Fruit fly (Drosophila melanogaster) whole organism, embryonic: Measurements from ENCODE around the gene Syt4.
A peak's percentile ranks its signal among the peaks of the same experiment; 100 is the strongest.

Experiments
- Adf1 ChIP-seq: fragments of 200-800 bp; sonication (Bioruptor generic); IDR thresholded peaks from 2 replicates; pipeline ENCODE4 v1.3.6; 2022; ENCODE audit warnings: missing biosample characterization, missing genetic modification characterization
- CG10267 ChIP-seq: fragments of 200-800 bp; sonication (Bioruptor generic); optimal IDR thresholded peaks from 2 replicates; lab custom pipeline; 2018; ENCODE audit warnings: missing biosample characterization, mild to moderate bottlenecking, missing genetic modification characterization, moderate library complexity
- CG11696 ChIP-seq: fragments of 200-800 bp; sonication (Bioruptor generic); IDR thresholded peaks from 2 replicates; pipeline ENCODE4 v1.3.6; 2022; ENCODE audit warnings: missing biosample characterization, missing genetic modification characterization
- CG12942 ChIP-seq: fragments of 200-800 bp; sonication (Bioruptor generic); optimal IDR thresholded peaks from 3 replicates; lab custom pipeline; 2016; ENCODE audit warnings: missing biosample characterization, missing genetic modification characterization
- CG14441 ChIP-seq: fragments of 200-800 bp; sonication (Bioruptor generic); IDR thresholded peaks from 2 replicates; pipeline ENCODE4 v1.3.6; 2022; ENCODE audit warnings: missing biosample characterization, missing genetic modification characterization
- CG1529 ChIP-seq: fragments of 200-800 bp; sonication (Bioruptor generic); optimal IDR thresholded peaks from 3 replicates; lab custom pipeline; 2018; ENCODE audit warnings: missing biosample characterization, missing genetic modification characterization
- CG15479 ChIP-seq: fragments of 200-800 bp; sonication (Bioruptor generic); optimal IDR thresholded peaks from 3 replicates; lab custom pipeline; 2019; ENCODE audit warnings: missing biosample characterization, mild to moderate bottlenecking, missing genetic modification characterization, moderate library complexity
- CG1602 ChIP-seq: fragments of 200-800 bp; sonication (Bioruptor generic); optimal IDR thresholded peaks from 3 replicates; lab custom pipeline; 2016; ENCODE audit warnings: missing biosample characterization, missing genetic modification characterization
- CG17802 ChIP-seq: fragments of 200-800 bp; sonication (Bioruptor generic); optimal IDR thresholded peaks from 2 replicates; lab custom pipeline; 2018; ENCODE audit warnings: missing biosample characterization, mild to moderate bottlenecking, missing genetic modification characterization, moderate library complexity
- CG2202 ChIP-seq: fragments of 200-800 bp; sonication (Bioruptor generic); optimal IDR thresholded peaks from 2 replicates; lab custom pipeline; 2018; ENCODE audit warnings: missing biosample characterization, mild to moderate bottlenecking, missing genetic modification characterization
- CG2875 ChIP-seq: fragments of 200-800 bp; sonication (Bioruptor generic); optimal IDR thresholded peaks from 2 replicates; lab custom pipeline; 2017; ENCODE audit warnings: missing biosample characterization, mild to moderate bottlenecking, missing genetic modification characterization, missing genetic modification reagents
- CG3838 ChIP-seq: fragments of 200-800 bp; sonication (Bioruptor generic); optimal IDR thresholded peaks from 3 replicates; lab custom pipeline; 2016; ENCODE audit warnings: missing biosample characterization, missing genetic modification characterization
- CG42726 ChIP-seq: fragments of 200-800 bp; sonication (Bioruptor generic); IDR thresholded peaks from 2 replicates; pipeline ENCODE4 v1.3.6; 2022; ENCODE audit warnings: missing biosample characterization, missing genetic modification characterization; ENCODE audit not compliant: partially characterized antibody
- CG6683 ChIP-seq: fragments of 200-800 bp; sonication (Bioruptor generic); optimal IDR thresholded peaks from 2 replicates; lab custom pipeline; 2017; ENCODE audit warnings: missing biosample characterization, mild to moderate bottlenecking, missing genetic modification characterization, missing genetic modification reagents
- CG7745 ChIP-seq: fragments of 200-800 bp; sonication (Bioruptor generic); optimal IDR thresholded peaks from 2 replicates; lab custom pipeline; 2018; ENCODE audit warnings: missing biosample characterization, mild to moderate bottlenecking, missing genetic modification characterization, moderate library complexity
- CG7839 ChIP-seq: fragments of 200-800 bp; sonication (Bioruptor generic); optimal IDR thresholded peaks from 3 replicates; lab custom pipeline; 2018; ENCODE audit warnings: missing biosample characterization, mild to moderate bottlenecking, missing genetic modification characterization, moderate library complexity
- CG9437 ChIP-seq: fragments of 200-800 bp; sonication (Bioruptor generic); optimal IDR thresholded peaks from 2 replicates; lab custom pipeline; 2018; ENCODE audit warnings: missing biosample characterization, mild to moderate bottlenecking, missing genetic modification characterization
- CG9797 ChIP-seq: fragments of 200-800 bp; sonication (Bioruptor generic); optimal IDR thresholded peaks from 3 replicates; lab custom pipeline; 2018; ENCODE audit warnings: missing biosample characterization, mild to moderate bottlenecking, missing genetic modification characterization
- CG9817 ChIP-seq: fragments of 200-800 bp; sonication (Bioruptor generic); optimal IDR thresholded peaks from 2 replicates; lab custom pipeline; 2018; ENCODE audit warnings: missing biosample characterization, mild to moderate bottlenecking, missing genetic modification characterization, moderate library complexity
- CG9876 ChIP-seq: fragments of 200-800 bp; sonication (Bioruptor generic); optimal IDR thresholded peaks from 2 replicates; lab custom pipeline; 2016; ENCODE audit warnings: missing biosample characterization, missing genetic modification characterization
- CTCF ChIP-seq: fragments of 200-800 bp; sonication (Bioruptor generic); optimal IDR thresholded peaks from 2 replicates; lab custom pipeline; 2017; ENCODE audit warnings: missing biosample characterization, mild to moderate bottlenecking, missing genetic modification characterization, moderate library complexity
- D19A ChIP-seq: fragments of 200-800 bp; optimal IDR thresholded peaks from 3 replicates; lab custom pipeline; 2019; ENCODE audit warnings: missing biosample characterization, mild to moderate bottlenecking, missing genetic modification characterization, moderate library complexity
- Fer3 ChIP-seq: fragments of 200-800 bp; sonication (Bioruptor generic); optimal IDR thresholded peaks from 2 replicates; lab custom pipeline; 2018; ENCODE audit warnings: missing biosample characterization, mild to moderate bottlenecking, missing genetic modification characterization, moderate library complexity
- Hand ChIP-seq: fragments of 200-800 bp; sonication (Bioruptor generic); optimal IDR thresholded peaks from 2 replicates; lab custom pipeline; 2017; ENCODE audit warnings: mild to moderate bottlenecking, missing biosample characterization, missing genetic modification reagents, missing genetic modification characterization
- Hr39 ChIP-seq: fragments of >200 bp; optimal IDR thresholded peaks from 2 replicates; lab custom pipeline; 2017
- Kr ChIP-seq: fragments of 200-800 bp; sonication (Bioruptor generic); optimal IDR thresholded peaks from 2 replicates; lab custom pipeline; 2017; ENCODE audit warnings: missing biosample characterization, mild to moderate bottlenecking, missing genetic modification characterization
- NK7.1 ChIP-seq: fragments of 200-800 bp; sonication (Bioruptor generic); optimal IDR thresholded peaks from 3 replicates; lab custom pipeline; 2016; ENCODE audit warnings: missing biosample characterization, missing genetic modification characterization
- Ssrp ChIP-seq: fragments of 200-800 bp; sonication (Bioruptor generic); optimal IDR thresholded peaks from 2 replicates; lab custom pipeline; 2018; ENCODE audit warnings: missing biosample characterization, mild to moderate bottlenecking, missing genetic modification characterization, moderate library complexity
- bigmax ChIP-seq: fragments of 200-800 bp; sonication (Bioruptor generic); optimal IDR thresholded peaks from 2 replicates; lab custom pipeline; 2018; ENCODE audit warnings: missing biosample characterization, mild to moderate bottlenecking, missing genetic modification characterization
- cad ChIP-seq: fragments of >200 bp; optimal IDR thresholded peaks from 2 replicates; lab custom pipeline; 2017; ENCODE audit warnings: missing biosample characterization, missing genetic modification characterization
- cg ChIP-seq: fragments of 200-800 bp; sonication (Bioruptor generic); optimal IDR thresholded peaks from 3 replicates; lab custom pipeline; 2019; ENCODE audit warnings: missing biosample characterization, mild to moderate bottlenecking, missing genetic modification characterization, moderate library complexity
- chm ChIP-seq: fragments of 200-800 bp; sonication (Bioruptor generic); IDR thresholded peaks from 2 replicates; pipeline ENCODE4 v1.3.6; 2022; ENCODE audit warnings: missing biosample characterization, missing genetic modification characterization
- da ChIP-seq: fragments of 200-800 bp; sonication (Bioruptor generic); optimal IDR thresholded peaks from 2 replicates; lab custom pipeline; 2016; ENCODE audit warnings: missing biosample characterization, missing genetic modification characterization
- dimm ChIP-seq: fragments of 200-800 bp; sonication (Bioruptor generic); IDR thresholded peaks from 2 replicates; pipeline ENCODE4 v1.3.6; 2022; ENCODE audit warnings: missing biosample characterization, missing genetic modification characterization
- dpn ChIP-seq, 2 experiments: fragments of 200-800 bp; sonication (Bioruptor generic); optimal IDR thresholded peaks; 3 replicates each; lab custom pipeline; 2016; ENCODE audit warnings: missing biosample characterization in 2 of 2, missing genetic modification characterization in 2 of 2
- emc ChIP-seq: fragments of 200-800 bp; sonication (Bioruptor generic); optimal IDR thresholded peaks from 2 replicates; lab custom pipeline; 2016; ENCODE audit warnings: missing biosample characterization, missing genetic modification characterization
- en ChIP-seq: fragments of 200-800 bp; sonication (Bioruptor generic); optimal IDR thresholded peaks from 2 replicates; lab custom pipeline; 2016; ENCODE audit warnings: missing biosample characterization, missing genetic modification characterization
- esg ChIP-seq: fragments of 200-800 bp; sonication (Bioruptor generic); conservative IDR thresholded peaks from 2 replicates; pipeline ENCODE4 v1.3.6; 2022; ENCODE audit warnings: missing biosample characterization, missing genetic modification characterization
- ftz-f1 ChIP-seq: fragments of 200-800 bp; sonication (Bioruptor generic); optimal IDR thresholded peaks from 2 replicates; lab custom pipeline; 2016; ENCODE audit warnings: missing biosample characterization, missing genetic modification characterization
- ham ChIP-seq: fragments of 200-800 bp; sonication (Bioruptor generic); IDR thresholded peaks from 2 replicates; pipeline ENCODE4 v1.3.6; 2022; ENCODE audit warnings: missing biosample characterization, missing genetic modification characterization
- lbe ChIP-seq: fragments of 200-800 bp; sonication (Bioruptor generic); optimal IDR thresholded peaks from 2 replicates; lab custom pipeline; 2016; ENCODE audit warnings: missing biosample characterization, mild to moderate bottlenecking, missing genetic modification characterization
- lmd ChIP-seq: fragments of 200-800 bp; sonication (Bioruptor generic); IDR thresholded peaks from 2 replicates; pipeline ENCODE4 v1.3.6; 2022; ENCODE audit warnings: missing biosample characterization, missing genetic modification characterization
- lola ChIP-seq, 3 experiments: fragments of >200 bp in 2 of 3; fragments of 200-800 bp in 1 of 3; sonication (Bioruptor generic) in 1 of 3; optimal IDR thresholded peaks; 2 replicates each; lab custom pipeline; 2017 to 2019; ENCODE audit warnings: missing biosample characterization in 3 of 3, missing genetic modification characterization in 3 of 3, mild to moderate bottlenecking in 1 of 3, moderate library complexity in 1 of 3
- nerfin-1 ChIP-seq: fragments of 200-800 bp; sonication (Bioruptor generic); optimal IDR thresholded peaks from 3 replicates; lab custom pipeline; 2019; ENCODE audit warnings: missing biosample characterization, mild to moderate bottlenecking, missing genetic modification characterization, moderate library complexity
- phol ChIP-seq: fragments of 200-800 bp; sonication (Bioruptor generic); optimal IDR thresholded peaks from 3 replicates; lab custom pipeline; 2018; ENCODE audit warnings: missing biosample characterization, mild to moderate bottlenecking, missing genetic modification characterization, moderate library complexity
- ro ChIP-seq: fragments of 200-800 bp; sonication (Bioruptor generic); IDR thresholded peaks from 2 replicates; pipeline ENCODE4 v1.3.6; 2022; ENCODE audit warnings: missing biosample characterization, missing genetic modification characterization
- slou ChIP-seq: fragments of 200-800 bp; sonication (Bioruptor generic); optimal IDR thresholded peaks from 3 replicates; lab custom pipeline; 2016; ENCODE audit warnings: missing biosample characterization, missing genetic modification characterization
- sqz ChIP-seq: fragments of 200-800 bp; sonication (Bioruptor generic); optimal IDR thresholded peaks from 3 replicates; lab custom pipeline; 2018; ENCODE audit warnings: missing biosample characterization, mild to moderate bottlenecking, missing genetic modification characterization
- usp ChIP-seq: fragments of >200 bp; optimal IDR thresholded peaks from 2 replicates; lab custom pipeline; 2017; ENCODE audit warnings: missing biosample characterization, missing genetic modification characterization
- vvl ChIP-seq: fragments of 200-800 bp; sonication (Bioruptor generic); IDR thresholded peaks from 2 replicates; pipeline ENCODE4 v1.3.6; 2022; ENCODE audit warnings: missing biosample characterization, missing genetic modification characterization
- wor ChIP-seq: fragments of 200-800 bp; sonication (Bioruptor generic); IDR thresholded peaks from 2 replicates; pipeline ENCODE4 v1.3.6; 2022; ENCODE audit warnings: missing biosample characterization, missing genetic modification characterization
- z ChIP-seq: fragments of 200-800 bp; sonication (Bioruptor generic); IDR thresholded peaks from 3 replicates; pipeline ENCODE4 v1.3.6; 2022; ENCODE audit warnings: missing biosample characterization, missing genetic modification characterization

Syt4 gene

DNA sequence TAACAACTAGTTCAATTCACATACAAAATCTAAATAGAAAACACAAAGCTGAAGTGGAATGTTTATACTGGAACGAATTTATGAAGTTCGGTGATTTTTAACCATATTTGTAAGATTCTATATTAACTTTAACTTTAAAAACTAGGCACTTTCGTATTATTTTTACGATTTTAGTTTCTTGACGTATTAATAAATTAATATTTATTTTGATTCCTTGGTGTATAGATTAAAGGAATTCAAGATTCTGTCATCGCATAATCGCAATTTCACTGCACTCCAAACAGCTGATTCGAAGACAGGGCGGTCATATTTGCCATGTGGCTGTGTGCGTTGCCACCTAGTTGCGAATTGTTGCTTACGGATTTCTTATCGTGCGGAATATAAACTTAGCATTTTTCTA lies 16.4 kb upstream of the Syt4 start, which contains the start of the genes CG1227 and Dtwd2 (continued):
- TF ChIP-seq wor (GFP tag; lab: Robert Waterston, UW) (peak; percentile 70), cg (no peak), esg (peak; percentile 85), Adf1 (GFP tag; lab: Robert Waterston, UW) (peak; percentile 70), da (GFP tag; lab: Kevin White, UChicago) (no peak), CG17802 (tag; lab: Kevin White, UChicago) (peak; percentile 49), CG2202 (tag; lab: Kevin White, UChicago) (peak; percentile 84), CG11696 (peak; percentile 79), ftz-f1 (peak; percentile 27), CG2875 (GFP tag; lab: Kevin White, UChicago) (no peak), CG9817 (tag; lab: Kevin White, UChicago) (peak; percentile 93), en (no peak), vvl (no peak; the same call in 1 of the 2 replicates), CG15479 (GFP tag; lab: Kevin White, UChicago) (no peak), CG10267 (tag; lab: Kevin White, UChicago) (peak; percentile 87), CG6683 (GFP tag; lab: Kevin White, UChicago) (no peak), CG14441 (peak; percentile 84), dimm (GFP tag; lab: Robert Waterston, UW) (peak; percentile 70), Kr (GFP tag; lab: Kevin White, UChicago) (no peak), CG9876 (no peak), lola (GFP tag; optimal IDR thresholded peaks at IDR 0.05; lab: Kevin White, UChicago) (peak in 1 of 3 experiments; percentile 88), chm (GFP tag; lab: Robert Waterston, UW) (no peak; the same call in none of the 2 replicates), CG3838 (peak; percentile 62), CG9437 (peak; percentile 86), D19A (tag; lab: Kevin White, UChicago) (peak; percentile 92), Hand (peak; percentile 87), NK7.1 (GFP tag; lab: Kevin White, UChicago) (peak; percentile 55), CG1602 (GFP tag; lab: Kevin White, UChicago) (peak; percentile 73), slou (GFP tag; lab: Kevin White, UChicago) (peak; percentile 23), lbe (no peak), z (no peak), lmd (GFP tag; lab: Robert Waterston, UW) (peak; percentile 89), emc (GFP tag; lab: Kevin White, UChicago) (no peak), nerfin-1 (tag; lab: Kevin White, UChicago) (peak; percentile 94), CG12942 (peak; percentile 63), CG7745 (tag; lab: Kevin White, UChicago) (no peak), dpn (GFP tag; optimal IDR thresholded peaks at IDR 0.05; lab: Kevin White, UChicago) (peak; percentile 62 to 83), ham (GFP tag; lab: Robert Waterston, UW) (no peak), ro (no peak), Fer3 (tag; lab: Kevin White, UChicago) (peak; percentile 96), CG42726 (GFP tag; lab: Robert Waterston, UW) (no peak), phol (peak; percentile 92), CG1529 (GFP tag; lab: Kevin White, UChicago) (peak; percentile 81), usp (GFP tag; lab: Kevin White, UChicago) (no peak), cad (GFP tag; lab: Kevin White, UChicago) (no peak), bigmax (no peak), Hr39 (lab: Kevin White, UChicago) (no peak), CG9797 (peak; percentile 19), CTCF (peak; percentile 8), CG7839 (tag; lab: Kevin White, UChicago) (peak; percentile 95), sqz (GFP tag; lab: Kevin White, UChicago) (no peak), Ssrp (tag; lab: Kevin White, UChicago) (peak; percentile 92)
